Worm (Caenorhabditis elegans) whole organism, L1 larva: ENCODE measurements around the gene F01F1.3.

Experiments
- C16A3.4 ChIP-seq: fragments of 150-350 bp; optimal IDR thresholded peaks from 2 replicates; lab custom pipeline; 2014; ENCODE audit warnings: missing biosample characterization, missing genetic modification characterization
- F16B12.6 ChIP-seq: fragments of 150-350 bp; optimal IDR thresholded peaks from 2 replicates; lab custom pipeline; 2014; ENCODE audit warnings: missing biosample characterization, missing genetic modification characterization
- Y116A8C.19 ChIP-seq: sonication (generic microtip); optimal IDR thresholded peaks from 2 replicates; lab custom pipeline; 2016; ENCODE audit warnings: missing compliant biosample characterization, missing genetic modification characterization, borderline replicate concordance
- aha-1 ChIP-seq: fragments of 150-350 bp; optimal IDR thresholded peaks from 2 replicates; lab custom pipeline; 2014; ENCODE audit warnings: missing biosample characterization, missing genetic modification characterization
- blmp-1 ChIP-seq: fragments of 150-350 bp; optimal IDR thresholded peaks from 2 replicates; lab custom pipeline; 2014; ENCODE audit warnings: missing biosample characterization, missing genetic modification characterization
- ceh-82 ChIP-seq, 3 experiments: fragments of 150-350 bp in 1 of 3; sonication (generic microtip) in 2 of 3; optimal IDR thresholded peaks; 2 replicates each; lab custom pipeline; 2014 to 2017; ENCODE audit warnings: missing biosample characterization in 3 of 3, missing genetic modification characterization in 3 of 3
- ceh-88 ChIP-seq: fragments of 200-800 bp; sonication (Bioruptor generic); IDR thresholded peaks from 2 replicates; pipeline ENCODE4 v1.3.6; 2022; ENCODE audit warnings: missing genetic modification characterization, missing compliant biosample characterization
- ces-1 ChIP-seq: fragments of 150-350 bp; optimal IDR thresholded peaks from 2 replicates; lab custom pipeline; 2014; ENCODE audit warnings: missing biosample characterization, missing genetic modification reagents, missing genetic modification characterization
- dpl-1 ChIP-seq, 3 experiments: fragments of 150-350 bp in 2 of 3; sonication (generic microtip) in 1 of 3; optimal IDR thresholded peaks; 2 replicates each; lab custom pipeline; 2014 to 2017; ENCODE audit warnings: missing biosample characterization in 3 of 3, missing genetic modification characterization in 3 of 3, missing genetic modification reagents in 3 of 3
- dsc-1 ChIP-seq: sonication (generic microtip); optimal IDR thresholded peaks from 2 replicates; lab custom pipeline; 2016; ENCODE audit warnings: mild to moderate bottlenecking, missing genetic modification characterization, missing compliant biosample characterization
- efl-1 ChIP-seq, 4 experiments: fragments of 150-350 bp; optimal IDR thresholded peaks in 3 of 4; peaks in 1 of 4; 1 replicate in 1 of 4; 2 replicates in 3 of 4; lab custom pipeline; 2014; ENCODE audit warnings: missing biosample characterization in 2 of 4, missing genetic modification characterization in 2 of 4, missing genetic modification reagents in 2 of 4
- egl-13 ChIP-seq: sonication (generic microtip); optimal IDR thresholded peaks from 2 replicates; lab custom pipeline; 2016; ENCODE audit warnings: missing genotype, missing genetic modification reagents, missing genetic modification characterization, missing compliant biosample characterization
- fkh-8 ChIP-seq: sonication (generic microtip); optimal IDR thresholded peaks from 2 replicates; lab custom pipeline; 2016; ENCODE audit warnings: mild to moderate bottlenecking, missing genetic modification characterization, missing compliant biosample characterization
- fos-1 ChIP-seq: fragments of 150-350 bp; optimal IDR thresholded peaks from 2 replicates; lab custom pipeline; 2014; ENCODE audit warnings: missing biosample characterization, missing genetic modification characterization
- hlh-4 ChIP-seq: sonication (generic microtip); optimal IDR thresholded peaks from 2 replicates; lab custom pipeline; 2016; ENCODE audit warnings: mild to moderate bottlenecking, missing genetic modification characterization, missing compliant biosample characterization
- hpl-2 ChIP-seq: fragments of 150-350 bp; optimal IDR thresholded peaks from 2 replicates; lab custom pipeline; 2014; ENCODE audit warnings: missing biosample characterization, missing genetic modification reagents, missing genetic modification characterization
- irx-1 ChIP-seq: sonication (generic microtip); optimal IDR thresholded peaks from 2 replicates; lab custom pipeline; 2016; ENCODE audit warnings: missing genetic modification characterization, missing compliant biosample characterization
- jun-1 ChIP-seq: fragments of 150-350 bp; optimal IDR thresholded peaks from 2 replicates; lab custom pipeline; 2014; ENCODE audit warnings: missing biosample characterization, missing genetic modification reagents, missing genetic modification characterization
- lin-13 ChIP-seq: fragments of 150-350 bp; optimal IDR thresholded peaks from 2 replicates; lab custom pipeline; 2014; ENCODE audit warnings: missing biosample characterization, missing genetic modification reagents, missing genetic modification characterization
- lin-14 ChIP-seq: fragments of 200-800 bp; sonication (Bioruptor generic); optimal IDR thresholded peaks from 2 replicates; lab custom pipeline; 2018; ENCODE audit warnings: mild to moderate bottlenecking, missing genetic modification characterization, moderate library complexity, missing compliant biosample characterization
- lin-15B ChIP-seq: fragments of 150-350 bp; sonication (generic microtip); optimal IDR thresholded peaks from 3 replicates; lab custom pipeline; 2014; ENCODE audit warnings: missing biosample characterization, missing genetic modification characterization
- lin-35 ChIP-seq, 2 experiments: fragments of 150-350 bp; optimal IDR thresholded peaks; 2 replicates each; lab custom pipeline; 2014; ENCODE audit warnings: missing biosample characterization in 2 of 2, missing genetic modification characterization in 2 of 2, missing genetic modification reagents in 2 of 2
- lsy-2 ChIP-seq, 2 experiments: fragments of 150-350 bp; optimal IDR thresholded peaks; 2 replicates each; lab custom pipeline; 2014; ENCODE audit warnings: missing biosample characterization in 2 of 2, missing genetic modification characterization in 2 of 2
- mab-9 ChIP-seq: fragments of 200-800 bp; sonication (Bioruptor generic); IDR thresholded peaks from 2 replicates; pipeline ENCODE4 v1.3.6; 2022; ENCODE audit warnings: missing genetic modification reagents, missing genetic modification characterization, missing compliant biosample characterization
- mdl-1 ChIP-seq, 2 experiments: fragments of 150-350 bp; optimal IDR thresholded peaks; 2 replicates each; lab custom pipeline; 2014 to 2017; ENCODE audit warnings: missing biosample characterization in 2 of 2, missing genetic modification characterization in 2 of 2, inconsistent platforms in 1 of 2
- mef-2 ChIP-seq: fragments of 150-350 bp; optimal IDR thresholded peaks from 2 replicates; lab custom pipeline; 2014; ENCODE audit warnings: missing biosample characterization, missing genetic modification characterization
- mep-1 ChIP-seq: fragments of 150-350 bp; optimal IDR thresholded peaks from 2 replicates; lab custom pipeline; 2014; ENCODE audit warnings: missing biosample characterization, missing genetic modification characterization
- nhr-11 ChIP-seq: fragments of 150-350 bp; optimal IDR thresholded peaks from 2 replicates; lab custom pipeline; 2014; ENCODE audit warnings: missing biosample characterization, missing genetic modification characterization
- nhr-19 ChIP-seq: fragments of 200-800 bp; sonication (Bioruptor generic); conservative IDR thresholded peaks from 2 replicates; pipeline ENCODE4 v1.3.6; 2022; ENCODE audit warnings: missing genetic modification characterization, missing compliant biosample characterization
- nhr-20 ChIP-seq: sonication (generic microtip); optimal IDR thresholded peaks from 2 replicates; lab custom pipeline; 2016; ENCODE audit warnings: mild to moderate bottlenecking, missing genetic modification characterization, missing compliant biosample characterization
- nhr-28 ChIP-seq: fragments of 150-350 bp; optimal IDR thresholded peaks from 2 replicates; lab custom pipeline; 2014; ENCODE audit warnings: missing biosample characterization, missing genetic modification characterization
- nhr-47 ChIP-seq: sonication (generic microtip); optimal IDR thresholded peaks from 2 replicates; lab custom pipeline; 2016; ENCODE audit warnings: mild to moderate bottlenecking, missing genetic modification characterization, moderate library complexity, missing compliant biosample characterization
- nhr-71 ChIP-seq: sonication (generic microtip); optimal IDR thresholded peaks from 2 replicates; lab custom pipeline; 2016; ENCODE audit warnings: mild to moderate bottlenecking, missing genetic modification characterization, moderate library complexity, missing compliant biosample characterization
- nhr-76 ChIP-seq: sonication (generic microtip); optimal IDR thresholded peaks from 2 replicates; lab custom pipeline; 2017; ENCODE audit warnings: missing biosample characterization, missing genetic modification characterization
- nhr-77 ChIP-seq: fragments of 150-350 bp; optimal IDR thresholded peaks from 2 replicates; lab custom pipeline; 2014; ENCODE audit warnings: missing biosample characterization, missing genetic modification characterization
- nhr-84 ChIP-seq: sonication (generic microtip); optimal IDR thresholded peaks from 2 replicates; lab custom pipeline; 2017; ENCODE audit warnings: missing biosample characterization, missing genetic modification characterization
- nhr-85 ChIP-seq: sonication (generic microtip); peaks from one replicate; lab custom pipeline; 2016; ENCODE audit warnings: missing genetic modification characterization, inconsistent platforms, missing compliant biosample characterization
- rnt-1 ChIP-seq: sonication (generic microtip); optimal IDR thresholded peaks from 2 replicates; lab custom pipeline; 2016; ENCODE audit warnings: mild to moderate bottlenecking, missing genetic modification characterization, moderate library complexity, missing compliant biosample characterization
- skn-1 ChIP-seq: fragments of 150-350 bp; optimal IDR thresholded peaks from 2 replicates; lab custom pipeline; 2014; ENCODE audit warnings: missing biosample characterization, missing genetic modification characterization
- snu-23 ChIP-seq: sonication (generic microtip); optimal IDR thresholded peaks from 2 replicates; lab custom pipeline; 2016; ENCODE audit warnings: missing genetic modification characterization, missing compliant biosample characterization
- sox-4 ChIP-seq: sonication (generic microtip); optimal IDR thresholded peaks from 2 replicates; lab custom pipeline; 2016; ENCODE audit warnings: missing genetic modification characterization, missing compliant biosample characterization
- sptf-1 ChIP-seq: fragments of 150-350 bp; optimal IDR thresholded peaks from 2 replicates; lab custom pipeline; 2014; ENCODE audit warnings: missing biosample characterization, missing genetic modification characterization
- tbx-2 ChIP-seq: sonication (generic microtip); optimal IDR thresholded peaks from 2 replicates; lab custom pipeline; 2016; ENCODE audit warnings: missing genetic modification characterization, missing compliant biosample characterization
- tlp-1 ChIP-seq: fragments of 150-350 bp; optimal IDR thresholded peaks from 2 replicates; lab custom pipeline; 2014; ENCODE audit warnings: missing biosample characterization, missing genetic modification characterization
- unc-130 ChIP-seq: fragments of 150-350 bp; optimal IDR thresholded peaks from 2 replicates; lab custom pipeline; 2017; ENCODE audit warnings: missing biosample characterization, missing genetic modification characterization, inconsistent platforms
- unc-30 ChIP-seq: sonication (generic microtip); optimal IDR thresholded peaks from 2 replicates; lab custom pipeline; 2017; ENCODE audit warnings: missing biosample characterization, missing genetic modification characterization
- zag-1 ChIP-seq: fragments of 150-350 bp; optimal IDR thresholded peaks from 2 replicates; lab custom pipeline; 2014; ENCODE audit warnings: missing biosample characterization, missing genetic modification characterization

F01F1.3 gene

DNA sequence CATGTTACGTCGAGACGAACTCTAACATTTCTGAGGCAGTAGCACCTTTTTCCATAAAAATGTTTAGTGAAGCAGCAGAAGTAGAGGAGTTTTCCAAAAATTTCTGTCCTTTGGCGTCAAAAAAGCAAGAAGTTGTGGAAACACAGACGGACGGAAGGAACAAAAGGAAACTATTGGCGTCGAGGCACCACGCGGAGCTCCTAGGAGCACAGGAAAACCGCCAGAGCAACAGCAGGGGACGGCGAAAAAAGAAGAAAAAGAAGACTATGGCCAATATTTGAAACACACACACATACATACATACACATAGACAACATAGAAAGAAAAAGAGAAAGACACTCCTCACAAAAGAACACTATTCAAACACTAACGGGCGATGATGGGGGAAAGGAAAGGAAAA, 28.8 kb upstream of the F01F1.3 start (continued):
- TF ChIP-seq lin-14, result peak; percentile 53
- TF ChIP-seq lin-13 (GFP tag; lab: Kevin White, UChicago), result no peak
- TF ChIP-seq aha-1 (tag; lab: Kevin White, UChicago), result no peak
- no peak for TF ChIP-seq tbx-2 (tag; lab: Kevin White, UChicago)
- no peak for TF ChIP-seq nhr-76
- no peak for TF ChIP-seq sox-4
- TF ChIP-seq fos-1 (tag; lab: Kevin White, UChicago), result no peak
- TF ChIP-seq sptf-1 (tag; lab: Kevin White, UChicago), result no peak
- no peak for TF ChIP-seq dsc-1
- no peak for TF ChIP-seq mef-2 (tag; lab: Kevin White, UChicago)
- TF ChIP-seq dpl-1 (GFP tag; optimal IDR thresholded peaks at IDR 0.05; lab: Kevin White, UChicago), result peak in 1 of 3 experiments; percentile 5
- TF ChIP-seq jun-1 (tag; lab: Kevin White, UChicago), result no peak
- TF ChIP-seq hpl-2 (GFP tag; lab: Kevin White, UChicago), result no peak
- TF ChIP-seq lin-35 (GFP tag; optimal IDR thresholded peaks at IDR 0.05; lab: Kevin White, UChicago), result peak in 1 of 2 experiments; percentile 4
- TF ChIP-seq, all 84 proteins: peak for 7

DNA sequence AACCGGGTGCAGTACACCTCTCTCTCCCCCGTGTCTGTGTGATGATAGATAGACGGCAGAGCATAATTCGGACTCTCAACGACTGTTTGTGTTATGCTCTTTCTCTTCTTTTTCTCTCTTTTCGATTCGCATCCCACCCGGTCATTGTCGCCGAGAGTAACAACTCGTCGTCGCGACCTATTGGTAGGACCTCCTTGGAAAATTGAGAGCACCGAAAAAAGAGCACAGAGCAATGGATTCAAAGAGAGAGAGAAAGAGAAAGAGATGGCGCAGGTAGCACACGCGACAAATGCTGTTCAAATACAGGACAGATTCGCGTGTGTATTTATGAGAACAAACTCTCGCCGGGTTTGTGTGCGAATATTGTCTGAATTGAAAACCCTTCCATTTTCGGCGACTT, 28.1 kb upstream of the F01F1.3 start:
- TF ChIP-seq ceh-82 (tag; optimal IDR thresholded peaks at IDR 0.05; lab: Kevin White, UChicago) (no peak), rnt-1 (tag; lab: Kevin White, UChicago) (peak; percentile 18), blmp-1 (tag; lab: Kevin White, UChicago) (no peak), nhr-47 (peak; percentile 13), mdl-1 (tag; optimal IDR thresholded peaks at IDR 0.05; lab: Kevin White, UChicago) (peak in 1 of 2 experiments; percentile 62), lin-14 (peak; percentile 75), zag-1 (tag; lab: Kevin White, UChicago) (no peak), unc-130 (tag; lab: Kevin White, UChicago) (no peak), tbx-2 (tag; lab: Kevin White, UChicago) (peak; percentile 55), mep-1 (tag; lab: Kevin White, UChicago) (peak; percentile 40), sox-4 (no peak), F16B12.6 (no peak), nhr-20 (tag; lab: Kevin White, UChicago) (peak; percentile 34), nhr-19 (GFP tag; lab: Robert Waterston, UW) (0 out of 2 replicates have a peak, but pooled peaks have one; percentile 2), egl-13 (tag; lab: Kevin White, UChicago) (no peak), fkh-8 (tag; lab: Kevin White, UChicago) (peak; percentile 10), nhr-84 (tag; lab: Kevin White, UChicago) (no peak), nhr-76 (no peak), efl-1 (optimal IDR thresholded peaks at IDR 0.05; lab: Kevin White, UChicago) (peak in 1 of 2 experiments; percentile 4), efl-1 (GFP tag; optimal IDR thresholded peaks at IDR 0.05 in 1 of 2; lab: Kevin White, UChicago) (peak in 1 of 2 experiments; percentile 94), mab-9 (no peak), nhr-28 (tag; lab: Kevin White, UChicago) (no peak), nhr-77 (tag; lab: Kevin White, UChicago) (peak; percentile 11), Y116A8C.19 (no peak), tlp-1 (tag; lab: Kevin White, UChicago) (no peak), skn-1 (tag; lab: Kevin White, UChicago) (peak; percentile 19), lsy-2 (tag; optimal IDR thresholded peaks at IDR 0.05; lab: Kevin White, UChicago) (peak in 1 of 2 experiments; percentile 31), nhr-85 (no peak), nhr-71 (tag; lab: Kevin White, UChicago) (peak; percentile 70)

DNA sequence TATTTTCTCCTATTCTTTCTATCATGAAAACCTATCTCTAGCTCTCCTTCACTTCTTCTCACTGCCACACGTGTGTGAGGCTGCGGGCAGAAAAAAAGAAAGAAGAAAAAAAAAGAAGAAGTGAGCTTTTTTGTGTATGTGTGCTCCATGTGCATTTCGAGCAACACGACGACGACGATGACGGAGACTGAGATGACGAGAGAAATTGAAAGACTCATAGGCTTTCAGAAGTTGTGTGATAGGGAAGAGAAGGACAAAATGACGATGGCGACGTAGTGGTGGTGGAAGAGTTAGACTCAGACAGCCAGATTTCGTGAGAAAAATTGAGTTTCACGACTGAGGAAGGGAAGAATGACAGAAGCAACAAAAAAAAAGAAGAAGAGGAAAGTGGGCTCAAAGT, 26.3 kb upstream of the F01F1.3 start:
- TF ChIP-seq mdl-1 (tag; optimal IDR thresholded peaks at IDR 0.05; lab: Kevin White, UChicago) (peak; percentile 66 to 80), ces-1 (no peak), zag-1 (tag; lab: Kevin White, UChicago) (peak; percentile 40), nhr-11 (peak; percentile 3), irx-1 (peak; percentile 51), lsy-2 (tag; optimal IDR thresholded peaks at IDR 0.05; lab: Kevin White, UChicago) (peak; percentile 45 to 87), unc-30 (tag; lab: Kevin White, UChicago) (no peak), C16A3.4 (tag; lab: Kevin White, UChicago) (peak; percentile 18), jun-1 (tag; lab: Kevin White, UChicago) (peak; percentile 4), sox-4 (peak; percentile 34), ceh-88 (GFP tag; lab: Robert Waterston, UW) (0 out of 2 replicates have a peak, but pooled peaks have one; percentile 26), nhr-71 (tag; lab: Kevin White, UChicago) (peak; percentile 88), lin-15B (tag; lab: Kevin White, UChicago) (no peak), snu-23 (GFP tag; lab: Kevin White, UChicago) (peak; percentile 75), lin-35 (GFP tag; optimal IDR thresholded peaks at IDR 0.05; lab: Kevin White, UChicago) (peak in 1 of 2 experiments; percentile 56), nhr-19 (GFP tag; lab: Robert Waterston, UW) (0 out of 2 replicates have a peak, but pooled peaks have one; percentile 27), dsc-1 (peak; percentile 72), lin-13 (GFP tag; lab: Kevin White, UChicago) (peak; percentile 7), mef-2 (tag; lab: Kevin White, UChicago) (no peak), mab-9 (0 out of 2 replicates have a peak, but pooled peaks have one; percentile 49), hlh-4 (tag; lab: Kevin White, UChicago) (no peak), rnt-1 (tag; lab: Kevin White, UChicago) (peak; percentile 47), hpl-2 (GFP tag; lab: Kevin White, UChicago) (no peak), nhr-47 (peak; percentile 81), tlp-1 (tag; lab: Kevin White, UChicago) (no peak), lin-14 (peak; percentile 96), fos-1 (tag; lab: Kevin White, UChicago) (peak; percentile 40)
